Fruit fly (Drosophila melanogaster): ENCODE measurements around the gene CG11226.

Gene CG11226

DNA sequence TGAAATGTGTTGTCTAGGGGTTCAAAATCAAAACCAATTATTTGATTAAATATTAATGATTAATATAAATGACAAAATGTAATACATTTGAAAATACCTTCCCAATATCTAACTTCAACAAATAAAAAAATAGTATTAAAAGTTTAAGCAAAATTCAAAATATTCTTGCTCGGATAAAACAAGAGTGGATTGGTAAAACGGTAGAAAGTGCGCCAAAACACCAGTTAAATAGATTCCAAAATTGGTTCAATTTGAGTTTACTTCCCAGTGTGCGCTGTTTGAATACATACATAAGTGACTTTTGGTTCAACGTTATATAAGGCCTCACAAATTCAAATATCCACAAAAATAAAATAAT, 28.2 kb downstream of the CG11226 start:
- TF ChIP-seq CG6808 (GFP tag; optimal IDR thresholded peaks at IDR 0.05): peak; percentile 38
- TF ChIP-seq CG6854 (GFP tag; optimal IDR thresholded peaks at IDR 0.05): peak; percentile 22
- no peak for TF ChIP-seq vri (GFP tag; optimal IDR thresholded peaks at IDR 0.05)
- TF ChIP-seq eg (GFP tag; IDR thresholded peaks at IDR 0.05): peak; percentile 71
- TF ChIP-seq net (GFP tag; optimal IDR thresholded peaks at IDR 0.05): peak; percentile 65
- peak; percentile 73 for TF ChIP-seq svp (GFP tag)
- TF ChIP-seq Eip93F (GFP tag; optimal IDR thresholded peaks at IDR 0.05): peak; percentile 44
- peak; percentile 54 for TF ChIP-seq Sox14 (GFP tag; optimal IDR thresholded peaks at IDR 0.05)
- peak; percentile 79 for TF ChIP-seq CG34406 (GFP tag; optimal IDR thresholded peaks at IDR 0.05)
- peak; percentile 73 for TF ChIP-seq CG6792 (GFP tag; optimal IDR thresholded peaks at IDR 0.05)
- TF ChIP-seq achi (GFP tag; optimal IDR thresholded peaks at IDR 0.05): no peak
- peak; percentile 29 for TF ChIP-seq spab (GFP tag; optimal IDR thresholded peaks at IDR 0.05)
- TF ChIP-seq Lpt (GFP tag; optimal IDR thresholded peaks at IDR 0.05): peak; percentile 72
- TF ChIP-seq CG1621 (tag; optimal IDR thresholded peaks at IDR 0.05): peak; percentile 40
- TF ChIP-seq CG32006 (GFP tag; optimal IDR thresholded peaks at IDR 0.05): peak; percentile 80
- TF ChIP-seq fd85E (GFP tag; optimal IDR thresholded peaks at IDR 0.05): peak; percentile 41
- TF ChIP-seq CG8119 (GFP tag; IDR thresholded peaks at IDR 0.05): peak; percentile 90
- TF ChIP-seq lz (GFP tag; optimal IDR thresholded peaks at IDR 0.05): peak; percentile 73
- TF ChIP-seq esn (GFP tag; optimal IDR thresholded peaks at IDR 0.05): peak; percentile 76
- TF ChIP-seq CG9139 (GFP tag; optimal IDR thresholded peaks at IDR 0.05): no peak
- TF ChIP-seq topi (GFP tag; optimal IDR thresholded peaks at IDR 0.05): peak; percentile 61
- TF ChIP-seq fkh (GFP tag; optimal IDR thresholded peaks at IDR 0.05): peak; percentile 5
- TF ChIP-seq Gug (GFP tag; IDR thresholded peaks at IDR 0.05): no peak
- peak; percentile 31 for TF ChIP-seq fd59A (GFP tag; optimal IDR thresholded peaks at IDR 0.05)
- TF ChIP-seq CG31627 (GFP tag; optimal IDR thresholded peaks at IDR 0.05): peak; percentile 39
- TF ChIP-seq CG8319 (GFP tag; optimal IDR thresholded peaks at IDR 0.05): peak; percentile 40
- TF ChIP-seq Ets21C (GFP tag; optimal IDR thresholded peaks at IDR 0.05): peak; percentile 9
- peak; percentile 76 for TF ChIP-seq Ets96B (tag; optimal IDR thresholded peaks at IDR 0.05)
- TF ChIP-seq Eip78C (GFP tag): peak; percentile 94
- TF ChIP-seq Hr4 (GFP tag; optimal IDR thresholded peaks at IDR 0.05): peak; percentile 77
- peak; percentile 72 for TF ChIP-seq pdm3 (GFP tag; optimal IDR thresholded peaks at IDR 0.05)
- TF ChIP-seq Blimp-1 (GFP tag; optimal IDR thresholded peaks at IDR 0.05): peak; percentile 8
- peak; percentile 85 for TF ChIP-seq CG6276 (GFP tag; optimal IDR thresholded peaks at IDR 0.05)
- TF ChIP-seq acj6 (GFP tag; optimal IDR thresholded peaks at IDR 0.05): peak; percentile 79
- peak; percentile 23 for TF ChIP-seq CG10631 (GFP tag; optimal IDR thresholded peaks at IDR 0.05)
- peak; percentile 18 to 54 for TF ChIP-seq ss (GFP tag; optimal IDR thresholded peaks at IDR 0.05)
- TF ChIP-seq CG11762 (GFP tag; optimal IDR thresholded peaks at IDR 0.05; ENCODE audit: insufficient read depth): peak; percentile 2
- peak; percentile 91 for TF ChIP-seq CG15336 (GFP tag; IDR thresholded peaks at IDR 0.05)
- peak; percentile 41 for TF ChIP-seq Eip75B (GFP tag; optimal IDR thresholded peaks at IDR 0.05)
- peak; percentile 82 for TF ChIP-seq OdsH (GFP tag; optimal IDR thresholded peaks at IDR 0.05)
- TF ChIP-seq CG11902 (GFP tag; optimal IDR thresholded peaks at IDR 0.05): peak; percentile 39
- TF ChIP-seq CG11294 (GFP tag; IDR thresholded peaks at IDR 0.05): no peak
- TF ChIP-seq salr (GFP tag; optimal IDR thresholded peaks at IDR 0.05): peak in 1 of 2 experiments; percentile 73
- TF ChIP-seq Sox102F (GFP tag; optimal IDR thresholded peaks at IDR 0.05): peak; percentile 75
- TF ChIP-seq dac (GFP tag; optimal IDR thresholded peaks at IDR 0.05): peak; percentile 45
- peak; percentile 58 for TF ChIP-seq Hr39 (GFP tag; optimal IDR thresholded peaks at IDR 0.05)
- TF ChIP-seq CG7368 (GFP tag; optimal IDR thresholded peaks at IDR 0.05): peak; percentile 29
- TF ChIP-seq cyc (GFP tag; optimal IDR thresholded peaks at IDR 0.05): no peak
- peak; percentile 73 for TF ChIP-seq Met (GFP tag; optimal IDR thresholded peaks at IDR 0.05)
- TF ChIP-seq CG10669 (GFP tag; optimal IDR thresholded peaks at IDR 0.05): peak; percentile 53
- no peak for TF ChIP-seq CG4318 (GFP tag; optimal IDR thresholded peaks at IDR 0.05)
- TF ChIP-seq CG6163 (GFP tag; IDR thresholded peaks at IDR 0.05): peak; percentile 38; the same call in 1 of the 3 replicates

Measured in whole organism, prepupa.